Worm (Caenorhabditis elegans) whole organism, L4 larva: Measurements from ENCODE around the gene T16D1.1.

Experiments used
- ces-1 ChIP-seq: fragments of 150-350 bp; sonication (generic microtip); optimal IDR thresholded peaks from 4 replicates; lab custom pipeline; 2014; ENCODE audit warnings: missing biosample characterization, missing genetic modification reagents, missing genetic modification characterization
- daf-19 ChIP-seq: fragments of 200-800 bp; sonication (Bioruptor generic); conservative IDR thresholded peaks from 2 replicates; pipeline ENCODE4 v1.3.6; 2022; ENCODE audit warnings: missing genetic modification characterization, missing compliant biosample characterization
- lsy-2 ChIP-seq, 2 experiments: fragments of 150-350 bp in 1 of 2; sonication (generic microtip) in 1 of 2; optimal IDR thresholded peaks; 2 replicates each; lab custom pipeline; 2014 to 2017; ENCODE audit warnings: missing biosample characterization in 2 of 2, missing genetic modification characterization in 2 of 2
- snpc-4 ChIP-seq: fragments of 150-350 bp; optimal IDR thresholded peaks from 2 replicates; lab custom pipeline; 2014; ENCODE audit warnings: missing biosample characterization, missing genetic modification characterization

ce11 chrII:5255435-5255834 lies 14.0 kb upstream of the T16D1.1 start, which contains the start of gene frpr-4:
- TF ChIP-seq ces-1: no peak
- TF ChIP-seq snpc-4 (tag; lab: Kevin White, UChicago): no peak
- no peak for TF ChIP-seq daf-19 (GFP tag; lab: Robert Waterston, UW)
- TF ChIP-seq lsy-2 (tag; optimal IDR thresholded peaks at IDR 0.05; lab: Kevin White, UChicago): no peak
